Worm (Caenorhabditis elegans) whole organism, L1 larva: ENCODE measurements around the gene age-1.

ENCODE experiments used
- C04F5.9 ChIP-seq: sonication (generic microtip); optimal IDR thresholded peaks from 2 replicates; lab custom pipeline; 2016; ENCODE audit warnings: missing genetic modification characterization, missing compliant biosample characterization
- C16A3.4 ChIP-seq: fragments of 150-350 bp; optimal IDR thresholded peaks from 2 replicates; lab custom pipeline; 2014; ENCODE audit warnings: missing biosample characterization, missing genetic modification characterization
- C34B4.2 ChIP-seq: sonication (generic microtip); optimal IDR thresholded peaks from 2 replicates; lab custom pipeline; 2017; ENCODE audit warnings: mild to moderate bottlenecking, missing genetic modification characterization, missing compliant biosample characterization
- Y116A8C.19 ChIP-seq: sonication (generic microtip); optimal IDR thresholded peaks from 2 replicates; lab custom pipeline; 2016; ENCODE audit warnings: missing compliant biosample characterization, missing genetic modification characterization, borderline replicate concordance
- alr-1 ChIP-seq: fragments of 200-800 bp; sonication (Bioruptor generic); optimal IDR thresholded peaks from 2 replicates; lab custom pipeline; 2018; ENCODE audit warnings: borderline replicate concordance, mild to moderate bottlenecking, missing genetic modification characterization, missing compliant biosample characterization
- aly-2 ChIP-seq: fragments of 150-350 bp; optimal IDR thresholded peaks from 2 replicates; lab custom pipeline; 2014; ENCODE audit warnings: missing biosample characterization, missing genetic modification characterization
- blmp-1 ChIP-seq: fragments of 150-350 bp; optimal IDR thresholded peaks from 2 replicates; lab custom pipeline; 2014; ENCODE audit warnings: missing biosample characterization, missing genetic modification characterization
- ceh-63 ChIP-seq: fragments of 200-800 bp; sonication (Bioruptor generic); optimal IDR thresholded peaks from 2 replicates; lab custom pipeline; 2018; ENCODE audit warnings: mild to moderate bottlenecking, missing genetic modification characterization, missing compliant biosample characterization
- ceh-82 ChIP-seq, 3 experiments: fragments of 150-350 bp in 1 of 3; sonication (generic microtip) in 2 of 3; optimal IDR thresholded peaks; 2 replicates each; lab custom pipeline; 2014 to 2017; ENCODE audit warnings: missing biosample characterization in 3 of 3, missing genetic modification characterization in 3 of 3
- ceh-90 ChIP-seq: sonication (generic microtip); optimal IDR thresholded peaks from 2 replicates; lab custom pipeline; 2016; ENCODE audit warnings: missing genetic modification characterization, missing compliant biosample characterization
- ces-1 ChIP-seq: fragments of 150-350 bp; optimal IDR thresholded peaks from 2 replicates; lab custom pipeline; 2014; ENCODE audit warnings: missing biosample characterization, missing genetic modification reagents, missing genetic modification characterization
- dpl-1 ChIP-seq, 3 experiments: fragments of 150-350 bp in 2 of 3; sonication (generic microtip) in 1 of 3; optimal IDR thresholded peaks; 2 replicates each; lab custom pipeline; 2014 to 2017; ENCODE audit warnings: missing biosample characterization in 3 of 3, missing genetic modification characterization in 3 of 3, missing genetic modification reagents in 3 of 3
- efl-1 ChIP-seq, 4 experiments: fragments of 150-350 bp; optimal IDR thresholded peaks in 3 of 4; peaks in 1 of 4; 1 replicate in 1 of 4; 2 replicates in 3 of 4; lab custom pipeline; 2014; ENCODE audit warnings: missing biosample characterization in 2 of 4, missing genetic modification characterization in 2 of 4, missing genetic modification reagents in 2 of 4
- efl-3 ChIP-seq: fragments of 200-800 bp; sonication (Bioruptor generic); optimal IDR thresholded peaks from 2 replicates; lab custom pipeline; 2018; ENCODE audit warnings: mild to moderate bottlenecking, missing genetic modification characterization, missing compliant biosample characterization
- ets-5 ChIP-seq: fragments of 200-800 bp; sonication (Bioruptor generic); IDR thresholded peaks from 2 replicates; pipeline ENCODE4 v1.3.6; 2022; ENCODE audit warnings: missing genetic modification characterization, missing compliant biosample characterization
- fkh-10 ChIP-seq: sonication (generic microtip); optimal IDR thresholded peaks from 2 replicates; lab custom pipeline; 2017; ENCODE audit warnings: missing biosample characterization, missing genetic modification reagents, missing genetic modification characterization
- irx-1 ChIP-seq: sonication (generic microtip); optimal IDR thresholded peaks from 2 replicates; lab custom pipeline; 2016; ENCODE audit warnings: missing genetic modification characterization, missing compliant biosample characterization
- jun-1 ChIP-seq: fragments of 150-350 bp; optimal IDR thresholded peaks from 2 replicates; lab custom pipeline; 2014; ENCODE audit warnings: missing biosample characterization, missing genetic modification reagents, missing genetic modification characterization
- lin-14 ChIP-seq: fragments of 200-800 bp; sonication (Bioruptor generic); optimal IDR thresholded peaks from 2 replicates; lab custom pipeline; 2018; ENCODE audit warnings: mild to moderate bottlenecking, missing genetic modification characterization, moderate library complexity, missing compliant biosample characterization
- lin-35 ChIP-seq, 2 experiments: fragments of 150-350 bp; optimal IDR thresholded peaks; 2 replicates each; lab custom pipeline; 2014; ENCODE audit warnings: missing biosample characterization in 2 of 2, missing genetic modification characterization in 2 of 2, missing genetic modification reagents in 2 of 2
- lin-39 ChIP-seq: fragments of 150-350 bp; optimal IDR thresholded peaks from 2 replicates; lab custom pipeline; 2014; ENCODE audit warnings: missing biosample characterization, missing genetic modification reagents, missing genetic modification characterization
- lsy-2 ChIP-seq, 2 experiments: fragments of 150-350 bp; optimal IDR thresholded peaks; 2 replicates each; lab custom pipeline; 2014; ENCODE audit warnings: missing biosample characterization in 2 of 2, missing genetic modification characterization in 2 of 2
- mef-2 ChIP-seq: fragments of 150-350 bp; optimal IDR thresholded peaks from 2 replicates; lab custom pipeline; 2014; ENCODE audit warnings: missing biosample characterization, missing genetic modification characterization
- mep-1 ChIP-seq: fragments of 150-350 bp; optimal IDR thresholded peaks from 2 replicates; lab custom pipeline; 2014; ENCODE audit warnings: missing biosample characterization, missing genetic modification characterization
- nhr-11 ChIP-seq: fragments of 150-350 bp; optimal IDR thresholded peaks from 2 replicates; lab custom pipeline; 2014; ENCODE audit warnings: missing biosample characterization, missing genetic modification characterization
- nhr-12 ChIP-seq: sonication (generic microtip); optimal IDR thresholded peaks from 2 replicates; lab custom pipeline; 2017; ENCODE audit warnings: missing biosample characterization, missing genetic modification characterization
- nhr-19 ChIP-seq: fragments of 200-800 bp; sonication (Bioruptor generic); conservative IDR thresholded peaks from 2 replicates; pipeline ENCODE4 v1.3.6; 2022; ENCODE audit warnings: missing genetic modification characterization, missing compliant biosample characterization
- nhr-20 ChIP-seq: sonication (generic microtip); optimal IDR thresholded peaks from 2 replicates; lab custom pipeline; 2016; ENCODE audit warnings: mild to moderate bottlenecking, missing genetic modification characterization, missing compliant biosample characterization
- nhr-237 ChIP-seq: fragments of 150-350 bp; optimal IDR thresholded peaks from 2 replicates; lab custom pipeline; 2014; ENCODE audit warnings: missing biosample characterization, missing genetic modification characterization
- nhr-28 ChIP-seq: fragments of 150-350 bp; optimal IDR thresholded peaks from 2 replicates; lab custom pipeline; 2014; ENCODE audit warnings: missing biosample characterization, missing genetic modification characterization
- nhr-71 ChIP-seq: sonication (generic microtip); optimal IDR thresholded peaks from 2 replicates; lab custom pipeline; 2016; ENCODE audit warnings: mild to moderate bottlenecking, missing genetic modification characterization, moderate library complexity, missing compliant biosample characterization
- nhr-76 ChIP-seq: sonication (generic microtip); optimal IDR thresholded peaks from 2 replicates; lab custom pipeline; 2017; ENCODE audit warnings: missing biosample characterization, missing genetic modification characterization
- nhr-85 ChIP-seq: sonication (generic microtip); peaks from one replicate; lab custom pipeline; 2016; ENCODE audit warnings: missing genetic modification characterization, inconsistent platforms, missing compliant biosample characterization
- pax-3 ChIP-seq: fragments of 200-800 bp; sonication (Bioruptor generic); optimal IDR thresholded peaks from 2 replicates; lab custom pipeline; 2018; ENCODE audit warnings: mild to moderate bottlenecking, missing genetic modification characterization, moderate library complexity, missing compliant biosample characterization
- pqm-1 ChIP-seq: sonication (generic microtip); optimal IDR thresholded peaks from 3 replicates; lab custom pipeline; 2017; ENCODE audit warnings: missing biosample characterization, missing genetic modification characterization
- rnt-1 ChIP-seq: sonication (generic microtip); optimal IDR thresholded peaks from 2 replicates; lab custom pipeline; 2016; ENCODE audit warnings: mild to moderate bottlenecking, missing genetic modification characterization, moderate library complexity, missing compliant biosample characterization
- skn-1 ChIP-seq: fragments of 150-350 bp; optimal IDR thresholded peaks from 2 replicates; lab custom pipeline; 2014; ENCODE audit warnings: missing biosample characterization, missing genetic modification characterization
- snpc-4 ChIP-seq: fragments of 150-350 bp; optimal IDR thresholded peaks from 2 replicates; lab custom pipeline; 2014; ENCODE audit warnings: missing biosample characterization, missing genetic modification characterization
- snu-23 ChIP-seq: sonication (generic microtip); optimal IDR thresholded peaks from 2 replicates; lab custom pipeline; 2016; ENCODE audit warnings: missing genetic modification characterization, missing compliant biosample characterization
- sptf-1 ChIP-seq: fragments of 150-350 bp; optimal IDR thresholded peaks from 2 replicates; lab custom pipeline; 2014; ENCODE audit warnings: missing biosample characterization, missing genetic modification characterization
- swsn-7 ChIP-seq: sonication (generic microtip); optimal IDR thresholded peaks from 2 replicates; lab custom pipeline; 2016; ENCODE audit warnings: missing genetic modification characterization, missing compliant biosample characterization
- tbx-2 ChIP-seq: sonication (generic microtip); optimal IDR thresholded peaks from 2 replicates; lab custom pipeline; 2016; ENCODE audit warnings: missing genetic modification characterization, missing compliant biosample characterization
- vab-15 ChIP-seq: sonication (generic microtip); optimal IDR thresholded peaks from 2 replicates; lab custom pipeline; 2017; ENCODE audit warnings: missing genotype, mild to moderate bottlenecking, missing genetic modification characterization, missing compliant biosample characterization
- zip-4 ChIP-seq: fragments of 200-800 bp; sonication (Bioruptor generic); optimal IDR thresholded peaks from 2 replicates; lab custom pipeline; 2018; ENCODE audit warnings: mild to moderate bottlenecking, missing genetic modification characterization, moderate library complexity, missing compliant biosample characterization

Gene age-1

DNA sequence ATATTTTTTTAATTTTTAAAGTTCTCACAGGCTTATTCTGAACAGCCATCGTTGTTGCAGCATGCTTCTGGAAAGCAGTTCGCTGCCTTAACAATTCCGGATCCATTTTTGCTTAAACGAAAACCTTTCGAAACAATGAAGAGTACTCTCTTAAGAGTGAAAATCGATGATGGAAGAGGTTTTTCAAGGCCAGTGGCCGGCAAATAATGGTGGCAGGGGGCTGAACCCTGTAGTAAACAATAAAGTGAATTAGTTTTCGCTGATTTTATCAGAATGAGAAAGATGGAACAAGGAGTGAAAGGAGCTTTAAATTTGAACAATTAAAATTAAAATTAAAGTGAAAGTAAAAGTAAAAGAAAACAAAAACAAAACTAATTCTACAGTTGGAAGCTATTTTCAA lies 15.5 kb upstream of the age-1 start, which contains the start of gene gtf-2E2:
TSS of gene gtf-2E2 (minus strand) at position 111 of the 400 bp plus-strand sequence.
- peak; percentile 4 for TF ChIP-seq swsn-7 (tag; lab: Kevin White, UChicago)
- TF ChIP-seq dpl-1 (GFP tag; optimal IDR thresholded peaks at IDR 0.05; lab: Kevin White, UChicago): peak in 1 of 3 experiments; percentile 24
- TF ChIP-seq Y116A8C.19 (tag; lab: Kevin White, UChicago): no peak
- no peak for TF ChIP-seq sptf-1 (tag; lab: Kevin White, UChicago)
- TF ChIP-seq C34B4.2: no peak
- peak; percentile 3 to 28 for TF ChIP-seq lin-35 (GFP tag; optimal IDR thresholded peaks at IDR 0.05; lab: Kevin White, UChicago)
- TF ChIP-seq nhr-71 (tag; lab: Kevin White, UChicago): peak; percentile 25
- peak in 1 of 2 experiments; percentile 46 for TF ChIP-seq lsy-2 (tag; optimal IDR thresholded peaks at IDR 0.05; lab: Kevin White, UChicago)
- peak; percentile 69 for TF ChIP-seq mep-1 (tag; lab: Kevin White, UChicago)
- no peak for TF ChIP-seq ceh-63 (GFP tag; lab: Kevin White, UChicago)
- no peak for TF ChIP-seq nhr-28 (tag; lab: Kevin White, UChicago)
- TF ChIP-seq ceh-90 (tag; lab: Kevin White, UChicago): peak; percentile 22
- TF ChIP-seq blmp-1 (tag; lab: Kevin White, UChicago): peak; percentile 91
- TF ChIP-seq snu-23 (GFP tag; lab: Kevin White, UChicago): peak; percentile 40
- peak; percentile 9 for TF ChIP-seq nhr-20
- TF ChIP-seq efl-1 (optimal IDR thresholded peaks at IDR 0.05; lab: Kevin White, UChicago): peak; percentile 15 to 36
- TF ChIP-seq efl-1 (GFP tag; optimal IDR thresholded peaks at IDR 0.05 in 1 of 2; lab: Kevin White, UChicago): peak in 1 of 2 experiments; percentile 29
- TF ChIP-seq rnt-1: peak; percentile 63
- peak in 1 of 3 experiments; percentile 35 for TF ChIP-seq ceh-82 (tag; optimal IDR thresholded peaks at IDR 0.05; lab: Kevin White, UChicago)
- TF ChIP-seq lin-14 (GFP tag; lab: Kevin White, UChicago): peak; percentile 46
- no peak for TF ChIP-seq nhr-11 (tag; lab: Kevin White, UChicago)
- peak; percentile 18 for TF ChIP-seq skn-1 (tag; lab: Kevin White, UChicago)

DNA sequence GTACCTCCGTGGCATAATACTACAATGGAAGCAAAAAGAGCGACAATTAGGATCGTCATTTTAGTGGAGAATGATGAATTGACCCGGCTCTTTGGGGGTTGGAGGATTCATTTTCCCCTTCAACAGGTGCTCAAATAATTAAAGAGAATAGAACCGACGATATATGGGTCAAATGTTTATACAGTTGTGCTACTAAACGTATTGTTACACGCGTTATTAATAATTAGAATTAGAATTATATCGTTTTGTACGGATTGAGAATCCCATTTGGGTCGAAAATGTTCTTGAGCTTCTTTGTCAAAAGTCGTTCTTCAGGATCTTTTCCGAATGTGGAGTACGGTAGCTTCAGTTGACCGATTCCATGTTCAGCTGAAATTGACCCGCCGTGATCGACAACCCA lies 11.9 kb upstream of the age-1 start, which contains the start of gene Y62F5A.9:
TSS of gene Y62F5A.9 (minus strand) at position 101 of the 400 bp plus-strand sequence.
- TF ChIP-seq efl-1 (optimal IDR thresholded peaks at IDR 0.05; lab: Kevin White, UChicago) (no peak), efl-1 (GFP tag; optimal IDR thresholded peaks at IDR 0.05 in 1 of 2; lab: Kevin White, UChicago) (peak in 1 of 2 experiments; percentile 45), nhr-237 (tag; lab: Kevin White, UChicago) (no peak), snu-23 (GFP tag; lab: Kevin White, UChicago) (peak; percentile 9)
- TF ChIP-seq, all 84 proteins: peak for 2

DNA sequence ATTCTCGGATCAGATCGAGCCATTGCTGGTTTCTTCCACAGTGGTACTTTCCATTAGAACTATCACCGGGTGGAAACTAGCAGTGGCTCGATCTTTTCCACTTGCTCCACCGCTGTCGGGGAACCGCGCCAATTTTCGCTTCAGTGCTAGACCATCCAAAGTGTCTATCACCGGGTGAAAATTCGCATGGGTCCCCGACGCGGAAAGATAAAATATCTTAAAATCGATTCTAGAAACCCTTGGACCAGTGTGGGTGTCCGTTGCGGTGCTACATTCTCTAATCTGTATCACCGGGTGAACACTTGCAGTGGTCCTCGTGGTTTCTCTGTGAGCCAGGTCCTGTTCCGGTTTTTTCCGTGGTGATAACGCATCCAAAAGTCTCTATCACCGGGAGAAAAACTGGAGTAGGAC lies 10.8 kb upstream of the age-1 start:
- no peak for TF ChIP-seq lin-39 (tag; lab: Kevin White, UChicago)
- TF ChIP-seq lsy-2 (tag; optimal IDR thresholded peaks at IDR 0.05; lab: Kevin White, UChicago): no peak
- TF ChIP-seq lin-14 (GFP tag; lab: Kevin White, UChicago): no peak
- TF ChIP-seq snu-23 (GFP tag; lab: Kevin White, UChicago): no peak
- TF ChIP-seq fkh-10: no peak
- no peak for TF ChIP-seq zip-4 (GFP tag; lab: Kevin White, UChicago)
- no peak for TF ChIP-seq pqm-1 (tag; lab: Kevin White, UChicago)
- TF ChIP-seq nhr-85 (tag; lab: Kevin White, UChicago): no peak

DNA sequence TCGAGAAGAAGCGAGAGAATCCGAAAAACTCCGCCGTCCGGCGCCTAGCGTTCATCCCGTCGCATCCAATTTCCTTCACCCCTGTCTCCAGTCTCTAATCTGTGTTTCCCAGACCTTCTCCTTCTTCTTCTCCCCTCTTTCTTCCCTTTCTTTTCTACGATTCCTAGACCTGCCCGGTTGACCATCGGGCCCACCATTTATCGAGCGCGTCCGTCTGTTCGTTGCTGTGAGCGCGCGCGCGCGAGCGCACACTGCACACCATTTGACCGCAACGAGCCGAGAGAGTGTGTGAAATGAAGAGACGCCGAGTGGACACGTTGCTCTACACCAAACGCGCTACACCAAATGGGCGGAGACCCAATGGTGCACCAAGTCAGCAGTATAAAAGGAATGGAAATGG lies 10.3 kb upstream of the age-1 start:
- TF ChIP-seq blmp-1 (tag; lab: Kevin White, UChicago) (peak; percentile 28), nhr-12 (no peak)

DNA sequence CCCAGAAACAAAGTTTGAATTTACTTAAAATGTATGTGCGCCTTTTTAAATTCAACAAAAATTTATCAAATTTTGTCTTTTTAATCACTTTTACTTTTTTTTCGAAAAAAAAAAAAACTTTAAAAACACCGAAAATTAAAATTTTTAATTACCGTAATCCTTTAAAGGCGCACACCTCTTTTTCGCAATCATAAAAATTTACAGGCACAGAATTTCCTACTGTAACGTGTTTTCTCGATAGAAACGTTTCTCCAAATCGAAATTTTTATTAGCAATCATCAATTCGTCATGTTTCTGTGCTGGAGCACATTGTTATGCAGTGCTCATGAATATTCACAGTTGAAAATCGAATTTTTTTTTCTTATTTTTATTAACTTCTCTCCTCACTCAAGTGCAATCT lies 9.7 kb upstream of the age-1 start:
- TF ChIP-seq mef-2 (no peak), pax-3 (tag; lab: Kevin White, UChicago) (no peak), tbx-2 (tag; lab: Kevin White, UChicago) (no peak), C04F5.9 (tag; lab: Kevin White, UChicago) (no peak), C16A3.4 (tag; lab: Kevin White, UChicago) (no peak), lin-39 (tag; lab: Kevin White, UChicago) (no peak), irx-1 (no peak), ces-1 (no peak), nhr-19 (GFP tag; lab: Robert Waterston, UW) (no peak), vab-15 (no peak), alr-1 (tag; lab: Kevin White, UChicago) (no peak), ets-5 (GFP tag; lab: Robert Waterston, UW) (no peak), snpc-4 (tag; lab: Kevin White, UChicago) (no peak), aly-2 (no peak), efl-3 (GFP tag; lab: Kevin White, UChicago) (no peak), nhr-76 (no peak), jun-1 (no peak)
- TF ChIP-seq, all 84 proteins: peak for 0
